Worm (Caenorhabditis elegans): Measurements from ENCODE around the gene F54B11.9.

DNA sequence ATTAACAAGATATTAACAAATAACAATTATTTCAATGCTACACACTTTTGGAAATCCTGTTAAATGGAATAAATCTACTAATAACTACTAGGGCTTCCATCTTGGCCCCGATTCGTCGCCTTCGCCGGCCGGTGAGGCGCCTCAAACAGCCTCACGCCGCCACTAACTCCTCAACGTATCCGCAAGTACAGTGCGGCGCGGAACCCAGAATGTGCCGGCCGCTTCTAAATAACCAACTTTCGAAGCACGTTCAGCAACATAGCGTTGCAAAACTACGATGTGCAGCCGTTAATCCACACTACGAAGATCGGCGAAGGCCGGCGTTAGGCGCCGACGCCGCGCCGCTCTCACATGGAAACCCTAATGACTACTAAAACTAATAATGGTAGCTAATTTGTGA, 487 bp downstream of the F54B11.9 start:
- TF ChIP-seq ceh-44 (GFP tag; IDR thresholded peaks at IDR 0.05) = no peak
- no peak for TF ChIP-seq aha-1 (tag)
- no peak for TF ChIP-seq jun-1 (tag; optimal IDR thresholded peaks at IDR 0.05)
- TF ChIP-seq lin-13 (GFP tag; optimal IDR thresholded peaks at IDR 0.05) = no peak
- TF ChIP-seq hmg-1.1 (GFP tag; IDR thresholded peaks at IDR 0.05) = no peak
- TF ChIP-seq unc-62 (GFP tag; optimal IDR thresholded peaks at IDR 0.05 in 1 of 2) = no peak
- TF ChIP-seq unc-62 (tag; optimal IDR thresholded peaks at IDR 0.05) = no peak
- no peak for TF ChIP-seq unc-130 (GFP tag; optimal IDR thresholded peaks at IDR 0.05)
- TF ChIP-seq Y5F2A.4 (GFP tag; optimal IDR thresholded peaks at IDR 0.05) = no peak
- no peak for TF ChIP-seq madf-5 (GFP tag; IDR thresholded peaks at IDR 0.05)
- no peak for TF ChIP-seq hlh-30 (tag; optimal IDR thresholded peaks at IDR 0.05; ENCODE audit: insufficient read depth)
- TF ChIP-seq egl-27 (tag; optimal IDR thresholded peaks at IDR 0.05) = no peak

Measured in whole organism, L4 larva.